Fruit fly (Drosophila melanogaster): ENCODE data around the gene nudC.

The nudC gene

dm6 chr3L:16806823-16807325, 2.1 kb downstream of the nudC start (continued):
- TF ChIP-seq Hr39 (GFP tag; optimal IDR thresholded peaks at IDR 0.05) (peak; percentile 54), Eip93F (GFP tag; optimal IDR thresholded peaks at IDR 0.05) (no peak), CG15336 (GFP tag; IDR thresholded peaks at IDR 0.05) (peak; percentile 80), Lpt (GFP tag; optimal IDR thresholded peaks at IDR 0.05) (peak; percentile 70), Sox102F (GFP tag; optimal IDR thresholded peaks at IDR 0.05) (peak; percentile 46), CG6163 (GFP tag; IDR thresholded peaks at IDR 0.05) (peak; percentile 66; the same call in 1 of the 3 replicates), Smox (GFP tag; optimal IDR thresholded peaks at IDR 0.05) (peak; percentile 59), Sox15 (GFP tag; optimal IDR thresholded peaks at IDR 0.05) (peak; percentile 64), Met (GFP tag; optimal IDR thresholded peaks at IDR 0.05) (peak; percentile 68), CG11762 (GFP tag; optimal IDR thresholded peaks at IDR 0.05; ENCODE audit: insufficient read depth) (peak; percentile 59), topi (GFP tag; optimal IDR thresholded peaks at IDR 0.05) (peak; percentile 37), CG16779 (tag; optimal IDR thresholded peaks at IDR 0.05) (peak; percentile 84), CG6792 (GFP tag; optimal IDR thresholded peaks at IDR 0.05) (peak; percentile 73), esn (GFP tag; optimal IDR thresholded peaks at IDR 0.05) (peak; percentile 80), CG32006 (GFP tag; optimal IDR thresholded peaks at IDR 0.05) (peak; percentile 94), spab (GFP tag; optimal IDR thresholded peaks at IDR 0.05) (peak; percentile 93), CG6276 (GFP tag; optimal IDR thresholded peaks at IDR 0.05) (peak; percentile 83), pdm3 (GFP tag; optimal IDR thresholded peaks at IDR 0.05) (peak; percentile 66), Eip78C (GFP tag) (peak; percentile 93), vri (GFP tag; optimal IDR thresholded peaks at IDR 0.05) (peak; percentile 8), Ets21C (GFP tag; optimal IDR thresholded peaks at IDR 0.05) (peak; percentile 37), Hr4 (GFP tag; optimal IDR thresholded peaks at IDR 0.05) (peak; percentile 66), CG11902 (GFP tag; optimal IDR thresholded peaks at IDR 0.05) (peak; percentile 60), svp (GFP tag) (no peak), Hr38 (GFP tag; optimal IDR thresholded peaks at IDR 0.05) (no peak)

dm6 chr3L:16807558-16807957, 2.8 kb downstream of the nudC start, which contains the start of gene CG9674:
Gene CG9674, minus strand, starts transcription at chr3L:16807731.
- peak; percentile 14 for TF ChIP-seq CG9139 (GFP tag; optimal IDR thresholded peaks at IDR 0.05)
- no peak for TF ChIP-seq Eip75B (GFP tag; optimal IDR thresholded peaks at IDR 0.05)
- no peak for TF ChIP-seq Blimp-1 (GFP tag; optimal IDR thresholded peaks at IDR 0.05)
- no peak for TF ChIP-seq pdm3 (GFP tag; optimal IDR thresholded peaks at IDR 0.05)
- TF ChIP-seq CG31627 (GFP tag; optimal IDR thresholded peaks at IDR 0.05), result no peak
- TF ChIP-seq Eip78C (GFP tag), result peak; percentile 20
- no peak for TF ChIP-seq Hr4 (GFP tag; optimal IDR thresholded peaks at IDR 0.05)
- TF ChIP-seq topi (GFP tag; optimal IDR thresholded peaks at IDR 0.05), result no peak
- no peak for TF ChIP-seq CG11902 (GFP tag; optimal IDR thresholded peaks at IDR 0.05)
- TF ChIP-seq Hr38 (GFP tag; optimal IDR thresholded peaks at IDR 0.05), result no peak
- TF ChIP-seq ss (GFP tag; optimal IDR thresholded peaks at IDR 0.05), result peak; percentile 22 to 25
- no peak for TF ChIP-seq CG8632 (GFP tag; optimal IDR thresholded peaks at IDR 0.05)
- TF ChIP-seq CG4318 (GFP tag; optimal IDR thresholded peaks at IDR 0.05), result no peak
- no peak for TF ChIP-seq CG6163 (GFP tag; IDR thresholded peaks at IDR 0.05)
- no peak for TF ChIP-seq Sox15 (GFP tag; optimal IDR thresholded peaks at IDR 0.05)
- TF ChIP-seq salr (GFP tag; optimal IDR thresholded peaks at IDR 0.05), result no peak

dm6 chr3L:16808139-16808538, 3.3 kb downstream of the nudC start:
- TF ChIP-seq Ets21C (GFP tag; optimal IDR thresholded peaks at IDR 0.05), result no peak
- peak; percentile 90 for TF ChIP-seq Sox14 (GFP tag; optimal IDR thresholded peaks at IDR 0.05)
- no peak for TF ChIP-seq CG11762 (GFP tag; optimal IDR thresholded peaks at IDR 0.05; ENCODE audit: insufficient read depth)
- TF ChIP-seq CG8119 (GFP tag; IDR thresholded peaks at IDR 0.05), result no peak
- TF ChIP-seq CG6792 (GFP tag; optimal IDR thresholded peaks at IDR 0.05), result no peak
- TF ChIP-seq CG15336 (GFP tag; IDR thresholded peaks at IDR 0.05), result no peak
- no peak for TF ChIP-seq CG8632 (GFP tag; optimal IDR thresholded peaks at IDR 0.05)
- TF ChIP-seq eg (GFP tag; IDR thresholded peaks at IDR 0.05), result 0 out of 3 replicates have a peak, but pooled peaks have one; percentile 19
- peak; percentile 4 for TF ChIP-seq fkh (GFP tag; optimal IDR thresholded peaks at IDR 0.05)
- TF ChIP-seq CG1621 (tag; optimal IDR thresholded peaks at IDR 0.05), result no peak
- peak; percentile 26 for TF ChIP-seq CG31627 (GFP tag; optimal IDR thresholded peaks at IDR 0.05)

All from whole organism, prepupa.